Fruit fly (Drosophila melanogaster): Measurements from ENCODE around the gene btd.

btd gene

dm6 chrX:9652006-9652405, 42.0 kb upstream of the btd start:
- no peak for TF ChIP-seq Dif (GFP tag; optimal IDR thresholded peaks at IDR 0.05; ENCODE audit: partially characterized antibody)
- TF ChIP-seq Hr83 (GFP tag; optimal IDR thresholded peaks at IDR 0.05; ENCODE audit: poor library complexity, severe bottlenecking): no peak
- TF ChIP-seq dmrt93B (GFP tag; optimal IDR thresholded peaks at IDR 0.05): peak; percentile 30
- no peak for TF ChIP-seq Abd-B (GFP tag; optimal IDR thresholded peaks at IDR 0.05)
- no peak for TF ChIP-seq Hr78 (GFP tag; optimal IDR thresholded peaks at IDR 0.05)
- peak; percentile 45 for TF ChIP-seq HLH106 (tag; optimal IDR thresholded peaks at IDR 0.05)
- TF ChIP-seq h (GFP tag; optimal IDR thresholded peaks at IDR 0.05): peak; percentile 13
- no peak for TF ChIP-seq Vsx2 (GFP tag; optimal IDR thresholded peaks at IDR 0.05; ENCODE audit: partially characterized antibody)
- peak in 1 of 2 experiments; percentile 30 for TF ChIP-seq foxo (GFP tag; optimal IDR thresholded peaks at IDR 0.05)

- no peak for TF ChIP-seq sv (GFP tag; optimal IDR thresholded peaks at IDR 0.05)
- no peak for TF ChIP-seq lola (GFP tag; optimal IDR thresholded peaks at IDR 0.05)
- no peak for TF ChIP-seq jim (GFP tag; optimal IDR thresholded peaks at IDR 0.05)
- TF ChIP-seq Sp1 (GFP tag; optimal IDR thresholded peaks at IDR 0.05): no peak
Measured at dm6 chrX:9653242-9653641, 40.7 kb upstream of the btd start.

dm6 chrX:9653986-9654688, 39.8 kb upstream of the btd start:
- TF ChIP-seq Vsx2 (GFP tag; optimal IDR thresholded peaks at IDR 0.05; ENCODE audit: partially characterized antibody): no peak
- TF ChIP-seq fru (GFP tag; optimal IDR thresholded peaks at IDR 0.05): no peak
- no peak for TF ChIP-seq Dfd (GFP tag; optimal IDR thresholded peaks at IDR 0.05)
- TF ChIP-seq woc (GFP tag; optimal IDR thresholded peaks at IDR 0.05): no peak
- TF ChIP-seq Jra (GFP tag; optimal IDR thresholded peaks at IDR 0.05): no peak
- no peak for TF ChIP-seq Hnf4 (GFP tag; optimal IDR thresholded peaks at IDR 0.05)
- TF ChIP-seq N (GFP tag; optimal IDR thresholded peaks at IDR 0.05): no peak
- no peak for TF ChIP-seq Rel (GFP tag; optimal IDR thresholded peaks at IDR 0.05)
- no peak for TF ChIP-seq Rel (tag; optimal IDR thresholded peaks at IDR 0.05)
- no peak for TF ChIP-seq jim (GFP tag; optimal IDR thresholded peaks at IDR 0.05)
- no peak for TF ChIP-seq h (GFP tag; optimal IDR thresholded peaks at IDR 0.05)
- TF ChIP-seq Abd-B (GFP tag; optimal IDR thresholded peaks at IDR 0.05): no peak
- no peak for TF ChIP-seq ey (GFP tag; optimal IDR thresholded peaks at IDR 0.05)
- no peak for TF ChIP-seq Sp1 (GFP tag; optimal IDR thresholded peaks at IDR 0.05)
- no peak for TF ChIP-seq pan (optimal IDR thresholded peaks at IDR 0.05)
- TF ChIP-seq Hr83 (GFP tag; optimal IDR thresholded peaks at IDR 0.05; ENCODE audit: poor library complexity, severe bottlenecking): no peak
- no peak for TF ChIP-seq CG32264 (GFP tag; optimal IDR thresholded peaks at IDR 0.05)
- TF ChIP-seq brk (GFP tag; optimal IDR thresholded peaks at IDR 0.05): no peak
- no peak for TF ChIP-seq HLH106 (tag; optimal IDR thresholded peaks at IDR 0.05)
- TF ChIP-seq Dif (GFP tag; optimal IDR thresholded peaks at IDR 0.05; ENCODE audit: partially characterized antibody): no peak
- no peak for TF ChIP-seq dsf (GFP tag; optimal IDR thresholded peaks at IDR 0.05; ENCODE audit: borderline replicate concordance)

dm6 chrX:9655989-9656713, 37.8 kb upstream of the btd start:
- TF ChIP-seq sage (GFP tag; optimal IDR thresholded peaks at IDR 0.05): no peak
- no peak for TF ChIP-seq usp (GFP tag; optimal IDR thresholded peaks at IDR 0.05)
- no peak for TF ChIP-seq Dif (GFP tag; optimal IDR thresholded peaks at IDR 0.05; ENCODE audit: partially characterized antibody)
- TF ChIP-seq br (GFP tag; optimal IDR thresholded peaks at IDR 0.05): peak; percentile 26
- peak; percentile 62 for TF ChIP-seq h (GFP tag; optimal IDR thresholded peaks at IDR 0.05)
- TF ChIP-seq Vsx2 (GFP tag; optimal IDR thresholded peaks at IDR 0.05; ENCODE audit: partially characterized antibody): no peak
- no peak for TF ChIP-seq lola (GFP tag; optimal IDR thresholded peaks at IDR 0.05)
- TF ChIP-seq foxo (GFP tag; optimal IDR thresholded peaks at IDR 0.05): peak in 1 of 2 experiments; percentile 69
- TF ChIP-seq sv (GFP tag; optimal IDR thresholded peaks at IDR 0.05): no peak
- TF ChIP-seq pan (optimal IDR thresholded peaks at IDR 0.05): no peak
- TF ChIP-seq fru (GFP tag; optimal IDR thresholded peaks at IDR 0.05): peak; percentile 37
- TF ChIP-seq Dfd (GFP tag; optimal IDR thresholded peaks at IDR 0.05): no peak
- TF ChIP-seq CrebA (GFP tag; optimal IDR thresholded peaks at IDR 0.05; ENCODE audit: borderline replicate concordance): no peak
- peak; percentile 35 for TF ChIP-seq psq (GFP tag; optimal IDR thresholded peaks at IDR 0.05)
- TF ChIP-seq dsf (GFP tag; optimal IDR thresholded peaks at IDR 0.05; ENCODE audit: borderline replicate concordance): no peak
- no peak for TF ChIP-seq jim (GFP tag; optimal IDR thresholded peaks at IDR 0.05)
- no peak for TF ChIP-seq brk (GFP tag; optimal IDR thresholded peaks at IDR 0.05)
- peak; percentile 50 for TF ChIP-seq ey (GFP tag; optimal IDR thresholded peaks at IDR 0.05)
- TF ChIP-seq tai (GFP tag; optimal IDR thresholded peaks at IDR 0.05): no peak
- TF ChIP-seq Hr83 (GFP tag; optimal IDR thresholded peaks at IDR 0.05; ENCODE audit: poor library complexity, severe bottlenecking): no peak
- no peak for TF ChIP-seq Myc (optimal IDR thresholded peaks at IDR 0.05)
- TF ChIP-seq OdsH (GFP tag; optimal IDR thresholded peaks at IDR 0.05): peak; percentile 38
- no peak for TF ChIP-seq Jra (GFP tag; optimal IDR thresholded peaks at IDR 0.05)
- TF ChIP-seq N (GFP tag; optimal IDR thresholded peaks at IDR 0.05): no peak
- no peak for TF ChIP-seq Hr78 (GFP tag; optimal IDR thresholded peaks at IDR 0.05)
- TF ChIP-seq Sp1 (GFP tag; optimal IDR thresholded peaks at IDR 0.05): peak; percentile 62
- peak; percentile 32 for TF ChIP-seq dmrt93B (GFP tag; optimal IDR thresholded peaks at IDR 0.05)
- peak; percentile 59 for TF ChIP-seq HLH106 (tag; optimal IDR thresholded peaks at IDR 0.05)
- peak; percentile 6 for TF ChIP-seq Hnf4 (GFP tag; optimal IDR thresholded peaks at IDR 0.05)
- TF ChIP-seq CG9705 (GFP tag; optimal IDR thresholded peaks at IDR 0.05): no peak
- TF ChIP-seq rgr (GFP tag; optimal IDR thresholded peaks at IDR 0.05): peak; percentile 20
- peak; percentile 47 for TF ChIP-seq woc (GFP tag; optimal IDR thresholded peaks at IDR 0.05)
- TF ChIP-seq Abd-B (GFP tag; optimal IDR thresholded peaks at IDR 0.05): no peak
- TF ChIP-seq dl (GFP tag; optimal IDR thresholded peaks at IDR 0.05; ENCODE audit: insufficient read depth in 1 of 2, partially characterized antibody in 2 of 2): no peak

Measured in whole organism, wandering third instar larva.